Fruit fly (Drosophila melanogaster) Kc167 (cell line): ENCODE data around the gene Acsf3.

ENCODE experiments used
- Myc ChIP-seq: fragments of >200 bp; optimal IDR thresholded peaks from 2 replicates; lab custom pipeline; 2017; ENCODE audit warnings: missing external identifiers
- Sin3A ChIP-seq: fragments of >200 bp; optimal IDR thresholded peaks from 2 replicates; lab custom pipeline; 2018; ENCODE audit warnings: missing external identifiers
- h ChIP-seq: fragments of >200 bp; optimal IDR thresholded peaks from 3 replicates; lab custom pipeline; 2018; ENCODE audit warnings: missing external identifiers
- insv ChIP-seq: fragments of >200 bp; optimal IDR thresholded peaks from 3 replicates; lab custom pipeline; 2018; ENCODE audit warnings: missing external identifiers
- psq ChIP-seq: fragments of >200 bp; optimal IDR thresholded peaks from 2 replicates; lab custom pipeline; 2017; ENCODE audit warnings: missing external identifiers
- ttk ChIP-seq: sonication (Bioruptor generic); optimal IDR thresholded peaks from 2 replicates; lab custom pipeline; 2017; ENCODE audit warnings: missing external identifiers

Gene Acsf3

dm6 chrX:7307478-7308200 lies 21.2 kb upstream of the Acsf3 start, which contains the start of gene brk:
Gene brk (plus strand): TSS chrX:7307939.
- TF ChIP-seq h (lab: Kevin White, UChicago): no peak

- TF ChIP-seq ttk (lab: Kevin White, UChicago) (no peak), h (lab: Kevin White, UChicago) (no peak), insv (no peak), Myc (lab: Kevin White, UChicago) (no peak), Sin3A (no peak), psq (lab: Kevin White, UChicago) (no peak)
Measured at dm6 chrX:7308794-7309193, 20.1 kb upstream of the Acsf3 start.

dm6 chrX:7312406-7312805 lies 16.4 kb upstream of the Acsf3 start:
- TF ChIP-seq psq (lab: Kevin White, UChicago): no peak
- TF ChIP-seq Myc (lab: Kevin White, UChicago): no peak
- no peak for TF ChIP-seq Sin3A
- TF ChIP-seq h (lab: Kevin White, UChicago): no peak

dm6 chrX:7315925-7316650 lies 12.8 kb upstream of the Acsf3 start:
- TF ChIP-seq psq (lab: Kevin White, UChicago) (no peak), ttk (lab: Kevin White, UChicago) (no peak), h (lab: Kevin White, UChicago) (no peak), Sin3A (no peak), Myc (lab: Kevin White, UChicago) (no peak), insv (no peak)

dm6 chrX:7317214-7318210 lies 11.3 kb upstream of the Acsf3 start:
- TF ChIP-seq Sin3A: no peak
- TF ChIP-seq insv: no peak
- no peak for TF ChIP-seq ttk (lab: Kevin White, UChicago)
- no peak for TF ChIP-seq psq (lab: Kevin White, UChicago)
- no peak for TF ChIP-seq Myc (lab: Kevin White, UChicago)

dm6 chrX:7318464-7318863 lies 10.4 kb upstream of the Acsf3 start:
- no peak for TF ChIP-seq Myc (lab: Kevin White, UChicago)
- TF ChIP-seq insv: no peak
- TF ChIP-seq ttk (lab: Kevin White, UChicago): no peak
- no peak for TF ChIP-seq psq (lab: Kevin White, UChicago)
- no peak for TF ChIP-seq Sin3A
- no peak for TF ChIP-seq h (lab: Kevin White, UChicago)

- TF ChIP-seq Sin3A: no peak
- no peak for TF ChIP-seq insv
- no peak for TF ChIP-seq h (lab: Kevin White, UChicago)
- no peak for TF ChIP-seq ttk (lab: Kevin White, UChicago)
- no peak for TF ChIP-seq psq (lab: Kevin White, UChicago)
- no peak for TF ChIP-seq Myc (lab: Kevin White, UChicago)
Measured at dm6 chrX:7319053-7319702, 9.7 kb upstream of the Acsf3 start.

dm6 chrX:7319703-7320088 lies 9.2 kb upstream of the Acsf3 start:
- TF ChIP-seq h (lab: Kevin White, UChicago) (no peak), ttk (lab: Kevin White, UChicago) (no peak), Myc (lab: Kevin White, UChicago) (no peak), insv (no peak), psq (lab: Kevin White, UChicago) (no peak), Sin3A (no peak)

dm6 chrX:7320455-7321224 lies 8.2 kb upstream of the Acsf3 start:
- TF ChIP-seq h (lab: Kevin White, UChicago): no peak
- TF ChIP-seq Sin3A: no peak
- no peak for TF ChIP-seq psq (lab: Kevin White, UChicago)
- TF ChIP-seq insv: no peak
- no peak for TF ChIP-seq Myc (lab: Kevin White, UChicago)
- TF ChIP-seq ttk (lab: Kevin White, UChicago): no peak

- TF ChIP-seq Myc (lab: Kevin White, UChicago): no peak
- no peak for TF ChIP-seq Sin3A
- TF ChIP-seq ttk (lab: Kevin White, UChicago): no peak
- TF ChIP-seq h (lab: Kevin White, UChicago): no peak
- TF ChIP-seq insv: no peak
- no peak for TF ChIP-seq psq (lab: Kevin White, UChicago)
Measured at dm6 chrX:7321829-7322228, 7.0 kb upstream of the Acsf3 start.
